Fruit fly (Drosophila melanogaster) whole organism, embryonic: ENCODE results near the gene RpL35A.

Experiments
- CG10274 ChIP-seq: fragments of 200-800 bp; sonication (Bioruptor generic); optimal IDR thresholded peaks from 3 replicates; lab custom pipeline; 2017; ENCODE audit warnings: missing biosample characterization, mild to moderate bottlenecking, missing genetic modification characterization
- CG10431 ChIP-seq: fragments of 200-800 bp; sonication (Bioruptor generic); optimal IDR thresholded peaks from 3 replicates; lab custom pipeline; 2018; ENCODE audit warnings: missing biosample characterization, mild to moderate bottlenecking, missing genetic modification characterization
- CG10462 ChIP-seq: fragments of 200-800 bp; sonication (Bioruptor generic); optimal IDR thresholded peaks from 2 replicates; lab custom pipeline; 2016; ENCODE audit warnings: missing biosample characterization, missing genetic modification characterization
- CG11093 ChIP-seq: fragments of 200-800 bp; sonication (Bioruptor generic); IDR thresholded peaks from 3 replicates; pipeline ENCODE4 v1.3.6; 2022; ENCODE audit warnings: missing biosample characterization, missing genetic modification characterization
- CG13775 ChIP-seq: fragments of 200-800 bp; sonication (Bioruptor generic); optimal IDR thresholded peaks from 3 replicates; lab custom pipeline; 2017; ENCODE audit warnings: missing biosample characterization, mild to moderate bottlenecking, missing genetic modification characterization
- CG14710 ChIP-seq: fragments of 200-800 bp; sonication (Bioruptor generic); optimal IDR thresholded peaks from 3 replicates; lab custom pipeline; 2019; ENCODE audit warnings: missing biosample characterization, mild to moderate bottlenecking, missing genetic modification characterization, moderate library complexity
- CG15696 ChIP-seq: fragments of 200-800 bp; sonication (Bioruptor generic); optimal IDR thresholded peaks from 2 replicates; lab custom pipeline; 2019; ENCODE audit warnings: missing biosample characterization, mild to moderate bottlenecking, missing genetic modification characterization, moderate library complexity
- CG2712 ChIP-seq: fragments of 200-800 bp; optimal IDR thresholded peaks from 3 replicates; lab custom pipeline; 2019; ENCODE audit warnings: missing biosample characterization, mild to moderate bottlenecking, missing genetic modification characterization, moderate library complexity
- CG2889 ChIP-seq: fragments of 200-800 bp; sonication (Bioruptor generic); IDR thresholded peaks from 3 replicates; pipeline ENCODE4 v1.3.6; 2022; ENCODE audit warnings: missing biosample characterization, missing genetic modification characterization
- CG31365 ChIP-seq: fragments of 200-800 bp; sonication (Bioruptor generic); optimal IDR thresholded peaks from 2 replicates; lab custom pipeline; 2018; ENCODE audit warnings: missing biosample characterization, mild to moderate bottlenecking, missing genetic modification characterization
- CG3281 ChIP-seq: fragments of 200-800 bp; sonication (Bioruptor generic); optimal IDR thresholded peaks from 3 replicates; lab custom pipeline; 2017; ENCODE audit warnings: missing biosample characterization, mild to moderate bottlenecking, missing genetic modification characterization
- CG3995 ChIP-seq: fragments of 200-800 bp; sonication (Bioruptor generic); optimal IDR thresholded peaks from 3 replicates; lab custom pipeline; 2016; ENCODE audit warnings: missing biosample characterization, missing genetic modification characterization
- CG42726 ChIP-seq: fragments of 200-800 bp; sonication (Bioruptor generic); IDR thresholded peaks from 2 replicates; pipeline ENCODE4 v1.3.6; 2022; ENCODE audit warnings: missing biosample characterization, missing genetic modification characterization; ENCODE audit not compliant: partially characterized antibody
- CG7963 ChIP-seq: fragments of 200-800 bp; sonication (Bioruptor generic); IDR thresholded peaks from 3 replicates; pipeline ENCODE4 v1.3.6; 2022; ENCODE audit warnings: missing biosample characterization, missing genetic modification characterization; ENCODE audit not compliant: partially characterized antibody
- CG8281 ChIP-seq: fragments of 200-800 bp; sonication (Bioruptor generic); optimal IDR thresholded peaks from 2 replicates; lab custom pipeline; 2018; ENCODE audit warnings: missing biosample characterization, mild to moderate bottlenecking, missing genetic modification characterization, moderate library complexity
- CG8388 ChIP-seq: fragments of 200-800 bp; sonication (Bioruptor generic); optimal IDR thresholded peaks from 2 replicates; lab custom pipeline; 2019; ENCODE audit warnings: missing biosample characterization, mild to moderate bottlenecking, missing genetic modification characterization, moderate library complexity
- CG9437 ChIP-seq: fragments of 200-800 bp; sonication (Bioruptor generic); optimal IDR thresholded peaks from 2 replicates; lab custom pipeline; 2018; ENCODE audit warnings: missing biosample characterization, mild to moderate bottlenecking, missing genetic modification characterization
- CG9727 ChIP-seq: fragments of 200-800 bp; sonication (Bioruptor generic); optimal IDR thresholded peaks from 3 replicates; lab custom pipeline; 2017; ENCODE audit warnings: missing biosample characterization, mild to moderate bottlenecking, missing genetic modification characterization
- Chrac-16 ChIP-seq: fragments of 200-800 bp; sonication (Bioruptor generic); optimal IDR thresholded peaks from 3 replicates; lab custom pipeline; 2016; ENCODE audit warnings: missing biosample characterization, missing genetic modification characterization
- D19B ChIP-seq: fragments of 200-800 bp; sonication (Bioruptor generic); optimal IDR thresholded peaks from 2 replicates; lab custom pipeline; 2017; ENCODE audit warnings: missing biosample characterization, mild to moderate bottlenecking, missing genetic modification characterization
- Dip3 ChIP-seq: fragments of 200-800 bp; sonication (Bioruptor generic); optimal IDR thresholded peaks from 3 replicates; lab custom pipeline; 2016; ENCODE audit warnings: missing biosample characterization, missing genetic modification characterization
- H2.0 ChIP-seq: fragments of 200-800 bp; sonication (Bioruptor generic); IDR thresholded peaks from 2 replicates; pipeline ENCODE4 v1.3.6; 2022; ENCODE audit warnings: missing biosample characterization, missing genetic modification characterization
- HLH3B ChIP-seq: fragments of 200-800 bp; sonication (Bioruptor generic); IDR thresholded peaks from 2 replicates; pipeline ENCODE4 v1.3.6; 2022; ENCODE audit warnings: missing biosample characterization, missing genetic modification characterization
- Nf-YA ChIP-seq: fragments of 200-800 bp; sonication (Bioruptor generic); IDR thresholded peaks from 2 replicates; pipeline ENCODE4 v1.3.6; 2022; ENCODE audit warnings: missing biosample characterization, missing genetic modification characterization
- Nf-YC ChIP-seq: fragments of 200-800 bp; optimal IDR thresholded peaks from 3 replicates; lab custom pipeline; 2019; ENCODE audit warnings: missing biosample characterization, mild to moderate bottlenecking, missing genetic modification characterization, moderate library complexity
- PHDP ChIP-seq: fragments of 200-800 bp; sonication (Bioruptor generic); optimal IDR thresholded peaks from 3 replicates; lab custom pipeline; 2018; ENCODE audit warnings: missing biosample characterization, mild to moderate bottlenecking, missing genetic modification characterization, moderate library complexity
- Ptx1 ChIP-seq: fragments of 200-800 bp; sonication (Bioruptor generic); IDR thresholded peaks from 2 replicates; pipeline ENCODE4 v1.3.6; 2022; ENCODE audit warnings: missing biosample characterization, missing genetic modification characterization
- Sox102F ChIP-seq: fragments of 200-800 bp; sonication (Bioruptor generic); optimal IDR thresholded peaks from 2 replicates; lab custom pipeline; 2018; ENCODE audit warnings: missing biosample characterization, mild to moderate bottlenecking, missing genetic modification characterization, moderate library complexity
- Stat92E ChIP-seq, 3 experiments: fragments of >200 bp in 2 of 3; fragments of 200-800 bp in 1 of 3; sonication (Bioruptor generic) in 1 of 3; optimal IDR thresholded peaks; 2 replicates each; lab custom pipeline; 2017 to 2019; ENCODE audit warnings: missing biosample characterization in 3 of 3, missing genetic modification characterization in 3 of 3, mild to moderate bottlenecking in 1 of 3, moderate library complexity in 1 of 3
- Usf ChIP-seq: fragments of 200-800 bp; sonication (Bioruptor generic); optimal IDR thresholded peaks from 2 replicates; lab custom pipeline; 2017; ENCODE audit warnings: missing genotype, missing biosample characterization, missing genetic modification characterization
- ap ChIP-seq: fragments of 200-800 bp; sonication (Bioruptor generic); IDR thresholded peaks from 2 replicates; pipeline ENCODE4 v1.3.6; 2022; ENCODE audit warnings: missing biosample characterization, missing genetic modification characterization
- bigmax ChIP-seq: fragments of 200-800 bp; sonication (Bioruptor generic); optimal IDR thresholded peaks from 2 replicates; lab custom pipeline; 2018; ENCODE audit warnings: missing biosample characterization, mild to moderate bottlenecking, missing genetic modification characterization
- btn ChIP-seq: fragments of 200-800 bp; sonication (Bioruptor generic); optimal IDR thresholded peaks from 2 replicates; lab custom pipeline; 2016; ENCODE audit warnings: missing biosample characterization, missing genetic modification characterization
- chif ChIP-seq, 2 experiments: fragments of 200-800 bp; sonication (Bioruptor generic); optimal IDR thresholded peaks; 3 replicates each; lab custom pipeline; 2016; ENCODE audit warnings: missing biosample characterization in 2 of 2, missing genetic modification characterization in 2 of 2
- dmrt11E ChIP-seq: fragments of 200-800 bp; sonication (Bioruptor generic); optimal IDR thresholded peaks from 3 replicates; lab custom pipeline; 2018; ENCODE audit warnings: missing biosample characterization, mild to moderate bottlenecking, missing genetic modification characterization, moderate library complexity
- en ChIP-seq: fragments of 200-800 bp; sonication (Bioruptor generic); optimal IDR thresholded peaks from 2 replicates; lab custom pipeline; 2016; ENCODE audit warnings: missing biosample characterization, missing genetic modification characterization
- esg ChIP-seq: fragments of 200-800 bp; sonication (Bioruptor generic); conservative IDR thresholded peaks from 2 replicates; pipeline ENCODE4 v1.3.6; 2022; ENCODE audit warnings: missing biosample characterization, missing genetic modification characterization
- fd96Cb ChIP-seq: fragments of 200-800 bp; sonication (Bioruptor generic); optimal IDR thresholded peaks from 2 replicates; lab custom pipeline; 2018; ENCODE audit warnings: missing biosample characterization, mild to moderate bottlenecking, missing genetic modification characterization, moderate library complexity
- gce ChIP-seq: fragments of 200-800 bp; sonication (Bioruptor generic); IDR thresholded peaks from 3 replicates; pipeline ENCODE4 v1.3.6; 2022; ENCODE audit warnings: missing biosample characterization, missing genetic modification characterization
- gem ChIP-seq: fragments of 200-800 bp; sonication (Bioruptor generic); optimal IDR thresholded peaks from 2 replicates; lab custom pipeline; 2019; ENCODE audit warnings: missing biosample characterization, mild to moderate bottlenecking, missing genetic modification characterization, moderate library complexity
- h ChIP-seq: fragments of >200 bp; optimal IDR thresholded peaks from 2 replicates; lab custom pipeline; 2017
- hkb ChIP-seq, 2 experiments: fragments of 200-800 bp in 1 of 2; fragments of >200 bp in 1 of 2; sonication (Bioruptor generic) in 1 of 2; IDR thresholded peaks in 1 of 2; optimal IDR thresholded peaks in 1 of 2; 2 replicates each; pipeline versions ENCODE4 v1.3.6 to Lab custom; 2017 to 2022; ENCODE audit warnings: missing biosample characterization in 1 of 2, missing genetic modification characterization in 1 of 2
- mirr ChIP-seq: fragments of 200-800 bp; sonication (Bioruptor generic); optimal IDR thresholded peaks from 3 replicates; lab custom pipeline; 2018; ENCODE audit warnings: missing biosample characterization, mild to moderate bottlenecking, missing genetic modification characterization
- org-1 ChIP-seq: fragments of 200-800 bp; sonication (Bioruptor generic); optimal IDR thresholded peaks from 2 replicates; lab custom pipeline; 2017; ENCODE audit warnings: missing biosample characterization, missing genetic modification characterization
- pum ChIP-seq: fragments of 200-800 bp; sonication (Bioruptor generic); optimal IDR thresholded peaks from 2 replicates; lab custom pipeline; 2016; ENCODE audit warnings: missing biosample characterization, missing genetic modification characterization
- repo ChIP-seq: fragments of 200-800 bp; sonication (Bioruptor generic); optimal IDR thresholded peaks from 2 replicates; lab custom pipeline; 2016; ENCODE audit warnings: missing biosample characterization, missing genetic modification characterization
- tio ChIP-seq: fragments of 200-800 bp; sonication (Bioruptor generic); optimal IDR thresholded peaks from 2 replicates; lab custom pipeline; 2017; ENCODE audit warnings: missing biosample characterization, missing genetic modification characterization, inconsistent platforms
- trh ChIP-seq: fragments of 200-800 bp; sonication (Bioruptor generic); optimal IDR thresholded peaks from 2 replicates; lab custom pipeline; 2016; ENCODE audit warnings: missing biosample characterization, missing genetic modification characterization
- ttk ChIP-seq: fragments of 200-800 bp; sonication (Bioruptor generic); IDR thresholded peaks from 2 replicates; pipeline ENCODE4 v2.1.2; 2022; ENCODE audit warnings: missing biosample characterization, missing genetic modification characterization
- tup ChIP-seq: fragments of 200-800 bp; sonication (Bioruptor generic); optimal IDR thresholded peaks from 2 replicates; lab custom pipeline; 2016; ENCODE audit warnings: missing biosample characterization, mild to moderate bottlenecking, missing genetic modification characterization, moderate library complexity

The RpL35A gene

dm6 chr3R:5470586-5471283 lies 3.8 kb upstream of the RpL35A start, which contains the start of the genes mRpL44 and Snr1 (continued):
- TF ChIP-seq CG10462 (GFP tag; lab: Kevin White, UChicago) (no peak), CG10431 (GFP tag; lab: Kevin White, UChicago) (peak; percentile 99), esg (GFP tag; lab: Robert Waterston, UW) (no peak), CG13775 (peak; percentile 52), tio (GFP tag; lab: Kevin White, UChicago) (no peak), CG2889 (no peak), mirr (GFP tag; lab: Kevin White, UChicago) (no peak), btn (GFP tag; lab: Kevin White, UChicago) (no peak), D19B (no peak), ttk (no peak), pum (no peak), h (lab: Kevin White, UChicago) (no peak), CG11093 (GFP tag; lab: Robert Waterston, UW) (no peak), CG2712 (tag; lab: Kevin White, UChicago) (peak; percentile 73), bigmax (no peak), gce (GFP tag; lab: Robert Waterston, UW) (no peak), fd96Cb (tag; lab: Kevin White, UChicago) (no peak), Nf-YA (GFP tag; lab: Robert Waterston, UW) (no peak), HLH3B (GFP tag; lab: Robert Waterston, UW) (no peak), Sox102F (GFP tag; lab: Kevin White, UChicago) (no peak), CG3995 (GFP tag; lab: Kevin White, UChicago) (no peak), Ptx1 (GFP tag; lab: Robert Waterston, UW) (peak; percentile 19; the same call in 1 of the 2 replicates), PHDP (tag; lab: Kevin White, UChicago) (no peak), hkb (optimal IDR thresholded peaks at IDR 0.05; lab: Kevin White, UChicago) (no peak), hkb (GFP tag; IDR thresholded peaks at IDR 0.05; lab: Robert Waterston, UW) (no peak), H2.0 (GFP tag; lab: Robert Waterston, UW) (no peak), org-1 (GFP tag; lab: Kevin White, UChicago) (no peak), CG3281 (peak; percentile 69), trh (GFP tag; lab: Kevin White, UChicago) (peak; percentile 6), repo (GFP tag; lab: Kevin White, UChicago) (no peak), CG42726 (GFP tag; lab: Robert Waterston, UW) (no peak; the same call in 1 of the 2 replicates), chif (GFP tag; optimal IDR thresholded peaks at IDR 0.05; lab: Kevin White, UChicago) (no peak), Chrac-16 (GFP tag; lab: Kevin White, UChicago) (peak; percentile 11), Stat92E (GFP tag; optimal IDR thresholded peaks at IDR 0.05; lab: Kevin White, UChicago) (no peak), CG8281 (tag; lab: Kevin White, UChicago) (no peak), CG15696 (tag; lab: Kevin White, UChicago) (peak; percentile 47), CG7963 (GFP tag; lab: Robert Waterston, UW) (no peak), Usf (GFP tag; lab: Kevin White, UChicago) (no peak), CG9727 (peak; percentile 45), ap (no peak), gem (no peak), tup (GFP tag; lab: Kevin White, UChicago) (no peak), Dip3 (GFP tag; lab: Kevin White, UChicago) (no peak), CG14710 (tag; lab: Kevin White, UChicago) (peak; percentile 72), CG31365 (tag; lab: Kevin White, UChicago) (no peak), CG8388 (GFP tag; lab: Kevin White, UChicago) (peak; percentile 19), Nf-YC (tag; lab: Kevin White, UChicago) (no peak), CG9437 (peak; percentile 76), dmrt11E (tag; lab: Kevin White, UChicago) (peak; percentile 46), CG10274 (GFP tag; lab: Kevin White, UChicago) (no peak), en (GFP tag; lab: Kevin White, UChicago) (no peak)
